Fruit fly (Drosophila melanogaster) whole organism, wandering third instar larva: ENCODE results near the gene Uqcc1.

Experiments
- Abd-B ChIP-seq: fragments of >200 bp; optimal IDR thresholded peaks from 2 replicates; lab custom pipeline; 2017; ENCODE audit warnings: missing biosample characterization, missing genetic modification characterization
- CG32264 ChIP-seq: fragments of 200-800 bp; sonication (Bioruptor generic); optimal IDR thresholded peaks from 2 replicates; lab custom pipeline; 2016; ENCODE audit warnings: missing biosample characterization, missing genetic modification characterization
- CG9705 ChIP-seq: fragments of 200-800 bp; sonication (Bioruptor generic); optimal IDR thresholded peaks from 2 replicates; lab custom pipeline; 2018; ENCODE audit warnings: missing biosample characterization, mild to moderate bottlenecking, missing genetic modification characterization
- Dif ChIP-seq: fragments of 200-275, 200-300 bp; sonication (Bioruptor generic); optimal IDR thresholded peaks from 2 replicates; lab custom pipeline; 2018; ENCODE audit warnings: missing biosample characterization, missing genetic modification characterization; ENCODE audit not compliant: partially characterized antibody
- GATAd ChIP-seq: sonication (Bioruptor generic); optimal IDR thresholded peaks from 2 replicates; lab custom pipeline; 2016; ENCODE audit warnings: missing biosample characterization, missing genetic modification characterization
- HLH106 ChIP-seq: fragments of 200-800 bp; optimal IDR thresholded peaks from 3 replicates; lab custom pipeline; 2019; ENCODE audit warnings: missing biosample characterization, mild to moderate bottlenecking, missing genetic modification characterization, moderate library complexity
- Hnf4 ChIP-seq: fragments of 200-800 bp; sonication (Bioruptor generic); optimal IDR thresholded peaks from 2 replicates; lab custom pipeline; 2016; ENCODE audit warnings: missing biosample characterization, mild to moderate bottlenecking, missing genetic modification characterization
- Hr78 ChIP-seq: fragments of >200 bp; optimal IDR thresholded peaks from 2 replicates; lab custom pipeline; 2017; ENCODE audit warnings: missing biosample characterization, missing genetic modification characterization
- Hr83 ChIP-seq: fragments of 200-300 bp; sonication (Bioruptor generic); optimal IDR thresholded peaks from 2 replicates; lab custom pipeline; 2016; ENCODE audit warnings: missing biosample characterization, mild to moderate bottlenecking, missing genetic modification characterization, moderate library complexity; ENCODE audit not compliant: poor library complexity, severe bottlenecking
- Jra ChIP-seq: sonication (Bioruptor generic); optimal IDR thresholded peaks from 2 replicates; lab custom pipeline; 2016; ENCODE audit warnings: missing biosample characterization, missing genetic modification characterization
- Mio ChIP-seq: sonication (Bioruptor generic); optimal IDR thresholded peaks from 2 replicates; lab custom pipeline; 2016; ENCODE audit warnings: missing biosample characterization, missing genetic modification characterization
- Myc ChIP-seq: fragments of >200 bp; optimal IDR thresholded peaks from 2 replicates; lab custom pipeline; 2017
- N ChIP-seq: fragments of >200 bp; optimal IDR thresholded peaks from 2 replicates; lab custom pipeline; 2018; ENCODE audit warnings: missing biosample characterization, missing external identifiers, missing genetic modification characterization
- OdsH ChIP-seq: fragments of 200-800 bp; sonication (Bioruptor generic); optimal IDR thresholded peaks from 2 replicates; lab custom pipeline; 2016; ENCODE audit warnings: missing biosample characterization, mild to moderate bottlenecking, missing genetic modification characterization
- Rel ChIP-seq, 2 experiments: fragments of 200-800 bp; sonication (Bioruptor generic) in 1 of 2; optimal IDR thresholded peaks; 2 replicates in 1 of 2; 3 replicates in 1 of 2; lab custom pipeline; 2016 to 2019; ENCODE audit warnings: mild to moderate bottlenecking in 2 of 2, missing biosample characterization in 2 of 2, missing genetic modification characterization in 2 of 2, moderate library complexity in 1 of 2
- Sp1 ChIP-seq: fragments of 200-800 bp; sonication (Bioruptor generic); optimal IDR thresholded peaks from 3 replicates; lab custom pipeline; 2019; ENCODE audit warnings: missing biosample characterization, mild to moderate bottlenecking, missing genetic modification characterization, moderate library complexity
- br ChIP-seq: fragments of 200-800 bp; sonication (Bioruptor generic); optimal IDR thresholded peaks from 2 replicates; lab custom pipeline; 2016; ENCODE audit warnings: missing biosample characterization, missing genetic modification characterization
- brk ChIP-seq: fragments of 200-800 bp; sonication (Bioruptor generic); optimal IDR thresholded peaks from 2 replicates; lab custom pipeline; 2016; ENCODE audit warnings: missing biosample characterization, mild to moderate bottlenecking, missing genetic modification characterization
- dl ChIP-seq, 2 experiments: fragments of 175-275, 200-275 bp in 1 of 2; fragments of 200-275 bp in 1 of 2; sonication (Bioruptor generic); optimal IDR thresholded peaks; lab custom pipeline; 2018; ENCODE audit warnings: mild to moderate bottlenecking in 2 of 2, missing biosample characterization in 2 of 2, missing genetic modification characterization in 2 of 2, moderate library complexity in 2 of 2; ENCODE audit not compliant: partially characterized antibody in 2 of 2, insufficient read depth in 1 of 2
- dmrt93B ChIP-seq: fragments of 200-800 bp; sonication (Bioruptor generic); optimal IDR thresholded peaks from 2 replicates; lab custom pipeline; 2018; ENCODE audit warnings: missing biosample characterization, mild to moderate bottlenecking, missing genetic modification characterization
- dsf ChIP-seq: sonication (Bioruptor generic); optimal IDR thresholded peaks from 2 replicates; lab custom pipeline; 2016; ENCODE audit warnings: missing biosample characterization, missing genetic modification characterization, borderline replicate concordance
- ey ChIP-seq: fragments of 200-800 bp; sonication (Bioruptor generic); optimal IDR thresholded peaks from 2 replicates; lab custom pipeline; 2016; ENCODE audit warnings: missing biosample characterization, missing genetic modification characterization
- foxo ChIP-seq, 2 experiments: fragments of 200-800 bp; sonication (Bioruptor generic); optimal IDR thresholded peaks; 2 replicates in 1 of 2; 3 replicates in 1 of 2; lab custom pipeline; 2016 to 2017; ENCODE audit warnings: missing biosample characterization in 2 of 2, missing genetic modification characterization in 2 of 2
- fru ChIP-seq: fragments of 200-800 bp; sonication (Bioruptor generic); optimal IDR thresholded peaks from 3 replicates; lab custom pipeline; 2016; ENCODE audit warnings: missing biosample characterization, mild to moderate bottlenecking, missing genetic modification characterization
- h ChIP-seq: fragments of 200-800 bp; sonication (Bioruptor generic); optimal IDR thresholded peaks from 3 replicates; lab custom pipeline; 2016; ENCODE audit warnings: missing biosample characterization, mild to moderate bottlenecking, missing genetic modification characterization
- jim ChIP-seq: fragments of 175-275, 200-325 bp; sonication (Bioruptor generic); optimal IDR thresholded peaks from 2 replicates; lab custom pipeline; 2016; ENCODE audit warnings: missing biosample characterization, mild to moderate bottlenecking, missing genetic modification characterization
- lola ChIP-seq: fragments of >200 bp; optimal IDR thresholded peaks from 2 replicates; lab custom pipeline; 2017; ENCODE audit warnings: missing biosample characterization, missing genetic modification characterization
- pan ChIP-seq: fragments of >200 bp; optimal IDR thresholded peaks from 2 replicates; lab custom pipeline; 2017
- psq ChIP-seq: fragments of 200-800 bp; sonication (Bioruptor generic); optimal IDR thresholded peaks from 3 replicates; lab custom pipeline; 2017; ENCODE audit warnings: missing biosample characterization, mild to moderate bottlenecking, missing genetic modification characterization, moderate library complexity
- rgr ChIP-seq: fragments of 200-800 bp; sonication (Bioruptor generic); optimal IDR thresholded peaks from 3 replicates; lab custom pipeline; 2016; ENCODE audit warnings: missing biosample characterization, mild to moderate bottlenecking, missing genetic modification characterization
- sage ChIP-seq: fragments of 200-800 bp; sonication (Bioruptor generic); optimal IDR thresholded peaks from 2 replicates; lab custom pipeline; 2016; ENCODE audit warnings: missing biosample characterization, mild to moderate bottlenecking, missing genetic modification characterization
- sv ChIP-seq: fragments of 200-800 bp; sonication (Bioruptor generic); optimal IDR thresholded peaks from 3 replicates; lab custom pipeline; 2016; ENCODE audit warnings: missing biosample characterization, missing genetic modification characterization
- tai ChIP-seq: sonication (Bioruptor generic); optimal IDR thresholded peaks from 2 replicates; lab custom pipeline; 2016; ENCODE audit warnings: missing biosample characterization, missing genetic modification characterization
- usp ChIP-seq: fragments of >200 bp; optimal IDR thresholded peaks from 2 replicates; lab custom pipeline; 2017; ENCODE audit warnings: missing biosample characterization, missing genetic modification characterization
- woc ChIP-seq: sonication (Bioruptor generic); optimal IDR thresholded peaks from 2 replicates; lab custom pipeline; 2016; ENCODE audit warnings: missing biosample characterization, mild to moderate bottlenecking, missing genetic modification characterization

Gene Uqcc1

dm6 chr3L:6963792-6964487 is 6.0 kb upstream of the Uqcc1 start:
- TF ChIP-seq Sp1 (GFP tag; lab: Kevin White, UChicago) (no peak), ey (GFP tag; lab: Kevin White, UChicago) (peak; percentile 72), woc (peak; percentile 59), rgr (peak; percentile 60), Rel (GFP tag; optimal IDR thresholded peaks at IDR 0.05; lab: Kevin White, UChicago) (no peak), Rel (tag; optimal IDR thresholded peaks at IDR 0.05; lab: Kevin White, UChicago) (peak; percentile 78), brk (GFP tag; lab: Kevin White, UChicago) (no peak), br (GFP tag; lab: Kevin White, UChicago) (peak; percentile 22), N (GFP tag; lab: Kevin White, UChicago) (peak; percentile 16), OdsH (peak; percentile 67), fru (GFP tag; lab: Kevin White, UChicago) (peak; percentile 39), psq (GFP tag; lab: Kevin White, UChicago) (no peak), foxo (GFP tag; optimal IDR thresholded peaks at IDR 0.05; lab: Kevin White, UChicago) (peak in 1 of 2 experiments; percentile 24), sv (GFP tag; lab: Kevin White, UChicago) (peak; percentile 74), Hnf4 (peak; percentile 58)

dm6 chr3L:6963175-6963574 is 5.3 kb upstream of the Uqcc1 start:
- TF ChIP-seq woc = no peak
- no peak for TF ChIP-seq Myc
- no peak for TF ChIP-seq jim (GFP tag; lab: Kevin White, UChicago)
- no peak for TF ChIP-seq sage
- TF ChIP-seq ey (GFP tag; lab: Kevin White, UChicago) = no peak
- TF ChIP-seq dl (GFP tag; optimal IDR thresholded peaks at IDR 0.05; lab: Kevin White, UChicago; ENCODE audit: insufficient read depth in 1 of 2, partially characterized antibody in 2 of 2) = no peak
- TF ChIP-seq Sp1 (GFP tag; lab: Kevin White, UChicago) = no peak
- no peak for TF ChIP-seq N (GFP tag; lab: Kevin White, UChicago)
- TF ChIP-seq, all 38 proteins: peak for 0

- no peak for TF ChIP-seq jim (GFP tag; lab: Kevin White, UChicago)
- no peak for TF ChIP-seq br (GFP tag; lab: Kevin White, UChicago)
- TF ChIP-seq foxo (GFP tag; optimal IDR thresholded peaks at IDR 0.05; lab: Kevin White, UChicago) = no peak
- no peak for TF ChIP-seq lola (GFP tag; lab: Kevin White, UChicago)
- no peak for TF ChIP-seq Myc
Measured at dm6 chr3L:6961992-6962570, 4.2 kb upstream of the Uqcc1 start.

dm6 chr3L:6955254-6956229 is 2.4 kb downstream of the Uqcc1 start, which contains the start of the genes CG10077 and CG9948:
Gene CG10077 (minus strand): TSS chr3L:6955904.
Gene CG9948 (plus strand): TSS chr3L:6955991.
- TF ChIP-seq pan (lab: Kevin White, UChicago) = no peak
- TF ChIP-seq jim (GFP tag; lab: Kevin White, UChicago) = no peak
- peak; percentile 87 for TF ChIP-seq ey (GFP tag; lab: Kevin White, UChicago)
- TF ChIP-seq br (GFP tag; lab: Kevin White, UChicago) = peak; percentile 82
- no peak for TF ChIP-seq lola (GFP tag; lab: Kevin White, UChicago)
- TF ChIP-seq psq (GFP tag; lab: Kevin White, UChicago) = peak; percentile 83
- TF ChIP-seq Abd-B (GFP tag; lab: Kevin White, UChicago) = no peak
- peak; percentile 80 for TF ChIP-seq sv (GFP tag; lab: Kevin White, UChicago)
- TF ChIP-seq Dif (GFP tag; lab: Kevin White, UChicago) = no peak
- TF ChIP-seq N (GFP tag; lab: Kevin White, UChicago) = no peak
- no peak for TF ChIP-seq dl (GFP tag; optimal IDR thresholded peaks at IDR 0.05; lab: Kevin White, UChicago; ENCODE audit: insufficient read depth in 1 of 2, partially characterized antibody in 2 of 2)
- TF ChIP-seq Hnf4 = peak; percentile 85
- TF ChIP-seq Myc = no peak
- peak; percentile 88 for TF ChIP-seq CG9705 (GFP tag; lab: Kevin White, UChicago)
- peak; percentile 94 for TF ChIP-seq HLH106
- peak; percentile 89 for TF ChIP-seq OdsH
- TF ChIP-seq GATAd (GFP tag; lab: Kevin White, UChicago) = no peak
- TF ChIP-seq Hr78 (GFP tag; lab: Kevin White, UChicago) = no peak
- peak; percentile 29 for TF ChIP-seq Mio (GFP tag; lab: Kevin White, UChicago)
- TF ChIP-seq rgr = peak; percentile 92
- TF ChIP-seq h = peak; percentile 90
- peak in 1 of 2 experiments; percentile 93 for TF ChIP-seq foxo (GFP tag; optimal IDR thresholded peaks at IDR 0.05; lab: Kevin White, UChicago)
- peak; percentile 41 for TF ChIP-seq CG32264 (GFP tag; lab: Kevin White, UChicago)
- TF ChIP-seq Hr83 (GFP tag; lab: Kevin White, UChicago) = no peak
- TF ChIP-seq brk (GFP tag; lab: Kevin White, UChicago) = peak; percentile 90
- no peak for TF ChIP-seq usp (GFP tag; lab: Kevin White, UChicago)
- peak; percentile 91 for TF ChIP-seq Sp1 (GFP tag; lab: Kevin White, UChicago)
- peak; percentile 85 for TF ChIP-seq woc
- TF ChIP-seq dsf (GFP tag; lab: Kevin White, UChicago) = peak; percentile 59
- no peak for TF ChIP-seq Rel (GFP tag; optimal IDR thresholded peaks at IDR 0.05; lab: Kevin White, UChicago)
- peak; percentile 76 for TF ChIP-seq Rel (tag; optimal IDR thresholded peaks at IDR 0.05; lab: Kevin White, UChicago)
- no peak for TF ChIP-seq tai (GFP tag; lab: Kevin White, UChicago)
- peak; percentile 90 for TF ChIP-seq sage
- TF ChIP-seq Jra (GFP tag; lab: Kevin White, UChicago) = peak; percentile 53
- peak; percentile 84 for TF ChIP-seq dmrt93B (GFP tag; lab: Kevin White, UChicago)
